Fruit fly (Drosophila melanogaster) whole organism, embryonic: ENCODE results near the gene CG15728.

ENCODE experiments used
- BEAF-32 ChIP-seq: fragments of 200-800 bp; sonication (Bioruptor generic); optimal IDR thresholded peaks from 3 replicates; lab custom pipeline; 2017; ENCODE audit warnings: missing biosample characterization, missing genetic modification characterization, mild to moderate bottlenecking, moderate library complexity, missing genetic modification reagents
- Blimp-1 ChIP-seq: fragments of 200-800 bp; sonication (Bioruptor generic); optimal IDR thresholded peaks from 3 replicates; lab custom pipeline; 2018; ENCODE audit warnings: missing biosample characterization, missing genetic modification characterization, mild to moderate bottlenecking, moderate library complexity, missing genetic modification reagents
- C15 ChIP-seq: fragments of 200-800 bp; sonication (Bioruptor generic); IDR thresholded peaks from 3 replicates; pipeline ENCODE4 v1.3.6; 2022; ENCODE audit warnings: missing biosample characterization, missing genetic modification characterization
- CG12236 ChIP-seq: fragments of 200-800 bp; sonication (Bioruptor generic); optimal IDR thresholded peaks from 2 replicates; lab custom pipeline; 2016; ENCODE audit warnings: missing biosample characterization, missing genetic modification characterization
- CG13287 ChIP-seq: fragments of 200-800 bp; sonication (Bioruptor generic); IDR thresholded peaks from 2 replicates; pipeline ENCODE4 v1.3.6; 2022; ENCODE audit warnings: missing biosample characterization, missing genetic modification characterization; ENCODE audit not compliant: partially characterized antibody
- CG14667 ChIP-seq: fragments of 200-800 bp; sonication (Bioruptor generic); IDR thresholded peaks from 2 replicates; pipeline ENCODE4 v1.3.6; 2022; ENCODE audit warnings: missing biosample characterization, missing genetic modification characterization
- CG14710 ChIP-seq: fragments of 200-800 bp; sonication (Bioruptor generic); optimal IDR thresholded peaks from 3 replicates; lab custom pipeline; 2019; ENCODE audit warnings: missing biosample characterization, mild to moderate bottlenecking, missing genetic modification characterization, moderate library complexity
- CG1832 ChIP-seq: fragments of 200-800 bp; sonication (Bioruptor generic); optimal IDR thresholded peaks from 2 replicates; lab custom pipeline; 2017; ENCODE audit warnings: missing biosample characterization, mild to moderate bottlenecking, missing genetic modification characterization, inconsistent platforms
- CG2116 ChIP-seq: fragments of 200-800 bp; sonication (Bioruptor generic); optimal IDR thresholded peaks from 3 replicates; lab custom pipeline; 2018; ENCODE audit warnings: missing biosample characterization, mild to moderate bottlenecking, missing genetic modification characterization
- CG30431 ChIP-seq: fragments of 200-800 bp; sonication (Bioruptor generic); optimal IDR thresholded peaks from 2 replicates; lab custom pipeline; 2017; ENCODE audit warnings: missing biosample characterization, missing genetic modification characterization
- CG3847 ChIP-seq: fragments of 200-800 bp; sonication (Bioruptor generic); IDR thresholded peaks from 2 replicates; pipeline ENCODE4 v1.3.6; 2022; ENCODE audit warnings: missing biosample characterization, missing genetic modification characterization
- CG4424 ChIP-seq: fragments of 200-800 bp; sonication (Bioruptor generic); optimal IDR thresholded peaks from 3 replicates; lab custom pipeline; 2016; ENCODE audit warnings: missing biosample characterization, missing genetic modification characterization
- CG5953 ChIP-seq: fragments of 200-800 bp; sonication (Bioruptor generic); IDR thresholded peaks from 2 replicates; pipeline ENCODE4 v1.3.6; 2022; ENCODE audit warnings: missing biosample characterization, missing genetic modification characterization
- CG6175 ChIP-seq: fragments of 200-800 bp; sonication (Bioruptor generic); IDR thresholded peaks from 3 replicates; pipeline ENCODE4 v1.3.6; 2022; ENCODE audit warnings: missing biosample characterization, missing genetic modification characterization
- CG7786 ChIP-seq: fragments of 200-800 bp; sonication (Bioruptor generic); optimal IDR thresholded peaks from 2 replicates; lab custom pipeline; 2016; ENCODE audit warnings: missing biosample characterization, missing genetic modification characterization
- D19A ChIP-seq: fragments of 200-800 bp; optimal IDR thresholded peaks from 3 replicates; lab custom pipeline; 2019; ENCODE audit warnings: missing biosample characterization, mild to moderate bottlenecking, missing genetic modification characterization, moderate library complexity
- Ets65A ChIP-seq: fragments of 200-800 bp; sonication (Bioruptor generic); peaks from one replicate; lab custom pipeline; 2016; ENCODE audit warnings: missing biosample characterization, missing genetic modification characterization
- Fer3 ChIP-seq: fragments of 200-800 bp; sonication (Bioruptor generic); optimal IDR thresholded peaks from 2 replicates; lab custom pipeline; 2018; ENCODE audit warnings: missing biosample characterization, mild to moderate bottlenecking, missing genetic modification characterization, moderate library complexity
- GATAe ChIP-seq: fragments of 200-800 bp; sonication (Bioruptor generic); conservative IDR thresholded peaks from 2 replicates; pipeline ENCODE4 v1.3.6; 2022; ENCODE audit warnings: missing biosample characterization, missing genetic modification characterization
- Gsc ChIP-seq: fragments of 200-800 bp; sonication (Bioruptor generic); IDR thresholded peaks from 2 replicates; pipeline ENCODE4 v1.3.6; 2022; ENCODE audit warnings: missing biosample characterization, missing genetic modification characterization
- Gug ChIP-seq: fragments of 200-800 bp; sonication (Bioruptor generic); IDR thresholded peaks from 4 replicates; pipeline ENCODE4 v1.3.6; 2022; ENCODE audit warnings: missing biosample characterization, missing genetic modification characterization
- HLH54F ChIP-seq: fragments of 200-800 bp; sonication (Bioruptor generic); optimal IDR thresholded peaks from 3 replicates; lab custom pipeline; 2016; ENCODE audit warnings: missing biosample characterization, missing genetic modification characterization
- HLHmδ ChIP-seq: fragments of 200-800 bp; sonication (Bioruptor generic); optimal IDR thresholded peaks from 2 replicates; lab custom pipeline; 2018; ENCODE audit warnings: missing biosample characterization, mild to moderate bottlenecking, missing genetic modification characterization, moderate library complexity
- Hand ChIP-seq: fragments of 200-800 bp; sonication (Bioruptor generic); optimal IDR thresholded peaks from 2 replicates; lab custom pipeline; 2017; ENCODE audit warnings: mild to moderate bottlenecking, missing biosample characterization, missing genetic modification reagents, missing genetic modification characterization
- Hey ChIP-seq: fragments of 200-800 bp; sonication (Bioruptor generic); optimal IDR thresholded peaks from 3 replicates; lab custom pipeline; 2018; ENCODE audit warnings: missing biosample characterization, mild to moderate bottlenecking, missing genetic modification characterization
- Lhr ChIP-seq: fragments of 200-800 bp; sonication (Bioruptor generic); optimal IDR thresholded peaks from 3 replicates; lab custom pipeline; 2017; ENCODE audit warnings: mild to moderate bottlenecking, missing biosample characterization, missing genetic modification reagents, missing genetic modification characterization
- NC2α ChIP-seq: fragments of 200-800 bp; sonication (Bioruptor generic); optimal IDR thresholded peaks from 2 replicates; lab custom pipeline; 2016; ENCODE audit warnings: missing biosample characterization, missing genetic modification characterization
- NFAT ChIP-seq: fragments of 200-800 bp; sonication (Bioruptor generic); IDR thresholded peaks from 2 replicates; pipeline ENCODE4 v1.3.6; 2022; ENCODE audit warnings: missing biosample characterization, missing genetic modification characterization
- Oaz ChIP-seq: fragments of 200-800 bp; sonication (Bioruptor generic); IDR thresholded peaks from 2 replicates; pipeline ENCODE4 v1.3.6; 2022; ENCODE audit warnings: missing biosample characterization, missing genetic modification characterization
- Scr ChIP-seq: fragments of 200-800 bp; sonication (Bioruptor generic); IDR thresholded peaks from 2 replicates; pipeline ENCODE4 v1.3.6; 2022; ENCODE audit warnings: missing biosample characterization, missing genetic modification characterization; ENCODE audit not compliant: partially characterized antibody
- Spps ChIP-seq: fragments of 200-800 bp; sonication (Bioruptor generic); optimal IDR thresholded peaks from 2 replicates; lab custom pipeline; 2018; ENCODE audit warnings: missing biosample characterization, mild to moderate bottlenecking, missing genetic modification characterization
- al ChIP-seq: fragments of 200-800 bp; sonication (Bioruptor generic); IDR thresholded peaks from 2 replicates; pipeline ENCODE4 v1.3.6; 2022; ENCODE audit warnings: missing biosample characterization, missing genetic modification characterization
- ap ChIP-seq: fragments of 200-800 bp; sonication (Bioruptor generic); IDR thresholded peaks from 2 replicates; pipeline ENCODE4 v1.3.6; 2022; ENCODE audit warnings: missing biosample characterization, missing genetic modification characterization
- ara ChIP-seq: fragments of 200-800 bp; sonication (Bioruptor generic); IDR thresholded peaks from 2 replicates; pipeline ENCODE4 v1.3.6; 2022; ENCODE audit warnings: missing biosample characterization, missing genetic modification characterization
- bbx ChIP-seq: fragments of 200-800 bp; sonication (Bioruptor generic); IDR thresholded peaks from 2 replicates; pipeline ENCODE4 v1.3.6; 2022; ENCODE audit warnings: missing biosample characterization, missing genetic modification characterization; ENCODE audit not compliant: partially characterized antibody
- cad ChIP-seq: fragments of >200 bp; optimal IDR thresholded peaks from 2 replicates; lab custom pipeline; 2017; ENCODE audit warnings: missing biosample characterization, missing genetic modification characterization
- cas ChIP-seq: fragments of 200-800 bp; sonication (Bioruptor generic); IDR thresholded peaks from 2 replicates; pipeline ENCODE4 v1.3.6; 2022; ENCODE audit warnings: missing biosample characterization, missing genetic modification characterization
- caup ChIP-seq: fragments of 200-800 bp; sonication (Bioruptor generic); optimal IDR thresholded peaks from 3 replicates; lab custom pipeline; 2017; ENCODE audit warnings: missing biosample characterization, mild to moderate bottlenecking, missing genetic modification characterization, moderate library complexity; ENCODE audit not compliant: severe bottlenecking
- dmrt99B ChIP-seq: fragments of 200-800 bp; sonication (Bioruptor generic); optimal IDR thresholded peaks from 2 replicates; lab custom pipeline; 2018; ENCODE audit warnings: missing biosample characterization, mild to moderate bottlenecking, missing genetic modification characterization, moderate library complexity
- esg ChIP-seq: fragments of 200-800 bp; sonication (Bioruptor generic); conservative IDR thresholded peaks from 2 replicates; pipeline ENCODE4 v1.3.6; 2022; ENCODE audit warnings: missing biosample characterization, missing genetic modification characterization
- fd3F ChIP-seq: fragments of 200-800 bp; sonication (Bioruptor generic); optimal IDR thresholded peaks from 2 replicates; lab custom pipeline; 2018; ENCODE audit warnings: missing biosample characterization, mild to moderate bottlenecking, missing genetic modification characterization, moderate library complexity
- lmd ChIP-seq: fragments of 200-800 bp; sonication (Bioruptor generic); IDR thresholded peaks from 2 replicates; pipeline ENCODE4 v1.3.6; 2022; ENCODE audit warnings: missing biosample characterization, missing genetic modification characterization
- odd ChIP-seq: fragments of 200-800 bp; sonication (Bioruptor generic); optimal IDR thresholded peaks from 2 replicates; lab custom pipeline; 2017; ENCODE audit warnings: missing biosample characterization, mild to moderate bottlenecking, missing genetic modification characterization
- repo ChIP-seq: fragments of 200-800 bp; sonication (Bioruptor generic); optimal IDR thresholded peaks from 2 replicates; lab custom pipeline; 2016; ENCODE audit warnings: missing biosample characterization, missing genetic modification characterization
- salm ChIP-seq: fragments of 200-800 bp; sonication (Bioruptor generic); optimal IDR thresholded peaks from 2 replicates; lab custom pipeline; 2018; ENCODE audit warnings: missing biosample characterization, mild to moderate bottlenecking, missing genetic modification characterization
- seq ChIP-seq: fragments of 200-800 bp; sonication (Bioruptor generic); IDR thresholded peaks from 2 replicates; pipeline ENCODE4 v1.3.6; 2022; ENCODE audit warnings: missing biosample characterization, missing genetic modification characterization
- slou ChIP-seq: fragments of 200-800 bp; sonication (Bioruptor generic); optimal IDR thresholded peaks from 3 replicates; lab custom pipeline; 2016; ENCODE audit warnings: missing biosample characterization, missing genetic modification characterization
- ssp ChIP-seq: fragments of 200-800 bp; sonication (Bioruptor generic); IDR thresholded peaks from 2 replicates; pipeline ENCODE4 v1.3.6; 2022; ENCODE audit warnings: missing biosample characterization, missing genetic modification characterization
- tll ChIP-seq, 2 experiments: fragments of 200-800 bp in 1 of 2; fragments of >200 bp in 1 of 2; sonication (Bioruptor generic) in 1 of 2; optimal IDR thresholded peaks; 2 replicates each; lab custom pipeline; 2017 to 2019; ENCODE audit warnings: missing biosample characterization in 2 of 2, missing genetic modification characterization in 2 of 2, mild to moderate bottlenecking in 1 of 2, moderate library complexity in 1 of 2

Gene CG15728

dm6 chrX:12669659-12670488 is 45.8 kb downstream of the CG15728 start (continued):
- TF ChIP-seq HLH54F (GFP tag; lab: Kevin White, UChicago) (peak; percentile 68), CG14667 (GFP tag; lab: Robert Waterston, UW) (peak; percentile 63; the same call in 1 of the 2 replicates), GATAe (GFP tag; lab: Robert Waterston, UW) (no peak), ara (peak; percentile 52; the same call in 1 of the 2 replicates), CG6175 (GFP tag; lab: Robert Waterston, UW) (no peak; the same call in 2 of the 3 replicates), Lhr (no peak), Ets65A (GFP tag; lab: Kevin White, UChicago) (peak; percentile 92), Fer3 (tag; lab: Kevin White, UChicago) (peak; percentile 83), C15 (GFP tag; lab: Robert Waterston, UW) (no peak), BEAF-32 (no peak), Gug (peak; percentile 41; the same call in 2 of the 4 replicates), Spps (tag; lab: Kevin White, UChicago) (no peak), Gsc (GFP tag; lab: Robert Waterston, UW) (no peak), CG13287 (no peak), CG4424 (peak; percentile 55), NC2α (GFP tag; lab: Kevin White, UChicago) (peak; percentile 25), CG5953 (GFP tag; lab: Robert Waterston, UW) (peak; percentile 25; the same call in 1 of the 2 replicates), slou (GFP tag; lab: Kevin White, UChicago) (peak; percentile 14), CG3847 (GFP tag; lab: Robert Waterston, UW) (peak; percentile 74), Scr (GFP tag; lab: Robert Waterston, UW) (no peak), CG2116 (GFP tag; lab: Kevin White, UChicago) (peak; percentile 23), Blimp-1 (GFP tag; lab: Kevin White, UChicago) (peak; percentile 74), lmd (GFP tag; lab: Robert Waterston, UW) (peak; percentile 77), Hand (GFP tag; lab: Kevin White, UChicago) (peak; percentile 58), D19A (peak; percentile 38), cad (GFP tag; lab: Kevin White, UChicago) (no peak), CG7786 (GFP tag; lab: Kevin White, UChicago) (peak; percentile 76), salm (peak; percentile 3), CG1832 (no peak), CG12236 (GFP tag; lab: Kevin White, UChicago) (no peak), HLHmδ (GFP tag; lab: Kevin White, UChicago) (no peak), al (GFP tag; lab: Robert Waterston, UW) (peak; percentile 76), CG30431 (peak; percentile 21), repo (GFP tag; lab: Kevin White, UChicago) (no peak), esg (GFP tag; lab: Robert Waterston, UW) (peak; percentile 67), ssp (GFP tag; lab: Robert Waterston, UW) (no peak), dmrt99B (tag; lab: Kevin White, UChicago) (peak; percentile 65), ap (peak; percentile 53), Hey (peak; percentile 10), CG14710 (tag; lab: Kevin White, UChicago) (peak; percentile 16), fd3F (GFP tag; lab: Kevin White, UChicago) (peak; percentile 73), caup (peak; percentile 67), odd (GFP tag; lab: Kevin White, UChicago) (peak; percentile 24), bbx (GFP tag; lab: Robert Waterston, UW) (no peak), tll (GFP tag; optimal IDR thresholded peaks at IDR 0.05; lab: Kevin White, UChicago) (no peak), NFAT (GFP tag; lab: Robert Waterston, UW) (peak; percentile 80), Oaz (GFP tag; lab: Robert Waterston, UW) (peak; percentile 47; the same call in 1 of the 2 replicates), cas (GFP tag; lab: Robert Waterston, UW) (peak; percentile 43; the same call in 1 of the 2 replicates), seq (peak; percentile 17; the same call in 1 of the 2 replicates)
